Worm (Caenorhabditis elegans): ENCODE results near the gene F55F10.1.

DNA sequence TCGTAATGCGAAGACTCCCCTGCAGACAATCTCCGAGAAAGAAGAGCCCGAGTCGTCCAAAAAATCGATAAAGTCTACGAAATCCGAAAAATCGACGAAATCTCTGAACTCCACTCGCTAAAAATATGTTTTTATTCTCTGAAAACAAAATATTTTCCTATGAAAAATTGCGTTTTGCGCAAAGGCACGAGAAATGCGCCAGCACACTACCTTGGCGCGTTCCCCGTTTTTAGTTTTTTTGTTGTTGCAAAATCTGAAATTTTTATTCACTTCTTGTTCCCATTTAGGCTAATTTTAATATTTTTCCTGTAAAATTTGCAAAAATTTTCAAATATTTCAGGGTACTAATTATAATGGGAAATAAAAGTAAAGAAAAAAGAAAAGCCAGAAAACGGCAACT is at the start of gene F55F10.1:
- TF ChIP-seq elt-1 (tag; optimal IDR thresholded peaks at IDR 0.05) (no peak), ama-1 (optimal IDR thresholded peaks at IDR 0.05) (no peak), nhr-6 (tag; optimal IDR thresholded peaks at IDR 0.05) (no peak), snpc-4 (tag; optimal IDR thresholded peaks at IDR 0.05) (no peak), ztf-11 (tag; optimal IDR thresholded peaks at IDR 0.05) (no peak), mab-5 (tag; optimal IDR thresholded peaks at IDR 0.05) (peak; percentile 9)
